Fruit fly (Drosophila melanogaster) whole organism, pupa: ENCODE measurements around the gene Rcd5.

ENCODE experiments used
- CG10348 ChIP-seq: fragments of 200-800 bp; sonication (Bioruptor generic); IDR thresholded peaks from 2 replicates; pipeline ENCODE4 v1.3.6; 2022; ENCODE audit warnings: missing biosample characterization, missing genetic modification characterization
- CG12605 ChIP-seq: fragments of 200-800 bp; sonication (Bioruptor generic); IDR thresholded peaks from 2 replicates; pipeline ENCODE4 v1.3.6; 2022; ENCODE audit warnings: missing biosample characterization, missing genetic modification characterization
- CG13204 ChIP-seq: fragments of 200-800 bp; sonication (Bioruptor generic); optimal IDR thresholded peaks from 2 replicates; lab custom pipeline; 2018; ENCODE audit warnings: missing biosample characterization, mild to moderate bottlenecking, missing genetic modification characterization, moderate library complexity
- CG14655 ChIP-seq: fragments of 200-800 bp; sonication (Bioruptor generic); optimal IDR thresholded peaks from 3 replicates; lab custom pipeline; 2017; ENCODE audit warnings: mild to moderate bottlenecking, missing biosample characterization, missing genetic modification reagents, missing genetic modification characterization
- CG15710 ChIP-seq: fragments of 200-800 bp; sonication (Bioruptor generic); optimal IDR thresholded peaks from 2 replicates; lab custom pipeline; 2018; ENCODE audit warnings: missing biosample characterization, mild to moderate bottlenecking, missing genetic modification characterization, moderate library complexity
- CG17806 ChIP-seq: fragments of 200-800 bp; sonication (Bioruptor generic); optimal IDR thresholded peaks from 2 replicates; lab custom pipeline; 2018; ENCODE audit warnings: missing biosample characterization, mild to moderate bottlenecking, missing genetic modification characterization, moderate library complexity
- CG32121 ChIP-seq: fragments of 200-800 bp; sonication (Bioruptor generic); IDR thresholded peaks from 2 replicates; pipeline ENCODE4 v1.3.6; 2022; ENCODE audit warnings: missing biosample characterization, missing genetic modification characterization
- CG34367 ChIP-seq: fragments of 200-800 bp; sonication (Bioruptor generic); optimal IDR thresholded peaks from 2 replicates; lab custom pipeline; 2018; ENCODE audit warnings: missing biosample characterization, mild to moderate bottlenecking, missing genetic modification characterization
- CG4496 ChIP-seq: fragments of 200-800 bp; sonication (Bioruptor generic); IDR thresholded peaks from 3 replicates; pipeline ENCODE4 v1.3.6; 2022; ENCODE audit warnings: missing biosample characterization, missing genetic modification characterization
- CG8159 ChIP-seq: fragments of 200-800 bp; sonication (Bioruptor generic); optimal IDR thresholded peaks from 3 replicates; lab custom pipeline; 2018; ENCODE audit warnings: missing biosample characterization, mild to moderate bottlenecking, missing genetic modification characterization, moderate library complexity
- CG8301 ChIP-seq: fragments of 200-800 bp; sonication (Bioruptor generic); optimal IDR thresholded peaks from 2 replicates; lab custom pipeline; 2018; ENCODE audit warnings: missing biosample characterization, mild to moderate bottlenecking, missing genetic modification characterization
- CG9948 ChIP-seq: fragments of 200-800 bp; sonication (Bioruptor generic); optimal IDR thresholded peaks from 2 replicates; lab custom pipeline; 2018; ENCODE audit warnings: missing biosample characterization, mild to moderate bottlenecking, missing genetic modification characterization, moderate library complexity
- D1 ChIP-seq: fragments of 200-800 bp; sonication (Bioruptor generic); optimal IDR thresholded peaks from 2 replicates; lab custom pipeline; 2018; ENCODE audit warnings: missing biosample characterization, mild to moderate bottlenecking, missing genetic modification characterization, moderate library complexity
- EcR ChIP-seq: fragments of 200-800 bp; sonication (Bioruptor generic); optimal IDR thresholded peaks from 3 replicates; lab custom pipeline; 2019; ENCODE audit warnings: missing biosample characterization, missing genetic modification characterization, mild to moderate bottlenecking, moderate library complexity, missing genetic modification reagents
- Ets98B ChIP-seq: fragments of 200-800 bp; sonication (Bioruptor generic); IDR thresholded peaks from 2 replicates; pipeline ENCODE4 v1.3.6; 2022; ENCODE audit warnings: missing biosample characterization, missing genetic modification characterization
- Pif1A ChIP-seq: fragments of 200-800 bp; sonication (Bioruptor generic); optimal IDR thresholded peaks from 3 replicates; lab custom pipeline; 2016; ENCODE audit warnings: missing biosample characterization, missing genetic modification characterization
- Pif1B ChIP-seq: fragments of 200-800 bp; sonication (Bioruptor generic); optimal IDR thresholded peaks from 3 replicates; lab custom pipeline; 2016; ENCODE audit warnings: missing biosample characterization, missing genetic modification characterization
- Snoo ChIP-seq: fragments of 200-800 bp; sonication (Bioruptor generic); optimal IDR thresholded peaks from 3 replicates; lab custom pipeline; 2017; ENCODE audit warnings: missing biosample characterization, mild to moderate bottlenecking, missing genetic modification characterization, inconsistent platforms
- fd96Ca ChIP-seq: fragments of 200-800 bp; sonication (Bioruptor generic); IDR thresholded peaks from 3 replicates; pipeline ENCODE4 v1.3.6; 2022; ENCODE audit warnings: missing biosample characterization, missing genetic modification characterization
- gl ChIP-seq: fragments of 200-800 bp; sonication (Bioruptor generic); optimal IDR thresholded peaks from 2 replicates; lab custom pipeline; 2018; ENCODE audit warnings: missing biosample characterization, mild to moderate bottlenecking, missing genetic modification characterization
- rn ChIP-seq: fragments of 200-800 bp; sonication (Bioruptor generic); IDR thresholded peaks from 2 replicates; pipeline ENCODE4 v1.3.6; 2022; ENCODE audit warnings: missing biosample characterization, missing genetic modification characterization

The Rcd5 gene

DNA sequence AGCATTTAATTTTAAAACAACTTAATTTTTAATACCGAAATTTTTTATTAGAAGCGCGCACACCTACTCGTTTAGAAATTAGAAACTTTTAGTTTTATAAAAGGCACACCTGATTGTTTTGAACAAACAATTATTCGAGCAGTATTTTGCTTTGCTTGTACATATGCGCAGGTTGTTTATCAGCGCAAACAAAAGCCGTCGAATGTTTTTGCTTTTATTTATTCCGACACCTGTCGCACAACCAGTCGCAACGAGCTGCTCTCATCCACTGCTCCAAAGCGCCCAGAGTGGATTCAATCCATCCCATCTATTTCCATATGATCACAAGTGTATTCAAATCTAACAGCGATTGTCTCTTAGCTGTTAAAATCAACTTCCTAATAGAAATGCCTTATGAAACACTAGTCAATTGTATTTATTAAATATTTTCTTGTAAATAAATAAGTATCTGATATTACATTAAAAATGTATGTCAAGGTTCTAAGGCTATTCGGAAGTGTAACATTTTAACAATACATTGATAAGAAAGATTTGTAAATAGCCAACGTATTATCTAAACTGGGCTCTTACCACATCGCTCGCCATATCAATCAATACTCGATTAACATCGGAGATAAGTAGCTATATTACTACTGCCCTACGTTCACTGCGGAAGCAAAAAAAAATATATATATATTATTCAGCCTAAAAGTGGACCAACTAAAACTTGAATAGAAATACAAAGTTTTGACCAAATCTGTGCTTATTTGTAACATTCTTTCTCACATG lies 14.4 kb upstream of the Rcd5 start, which contains the start of gene CG11594:
Gene CG11594, minus strand, starts transcription at position 274 of the 768 bp plus-strand sequence.
- TF ChIP-seq Snoo (tag; lab: Kevin White, UChicago) (no peak), CG12605 (no peak), CG13204 (GFP tag; lab: Kevin White, UChicago) (no peak), D1 (no peak), Pif1A (no peak), fd96Ca (GFP tag; lab: Robert Waterston, UW) (no peak), CG8159 (tag; lab: Kevin White, UChicago) (no peak), CG32121 (GFP tag; lab: Robert Waterston, UW) (no peak), CG17806 (tag; lab: Kevin White, UChicago) (no peak), CG10348 (GFP tag; lab: Robert Waterston, UW) (no peak), rn (no peak), CG14655 (no peak), Pif1B (GFP tag; lab: Kevin White, UChicago) (no peak)

DNA sequence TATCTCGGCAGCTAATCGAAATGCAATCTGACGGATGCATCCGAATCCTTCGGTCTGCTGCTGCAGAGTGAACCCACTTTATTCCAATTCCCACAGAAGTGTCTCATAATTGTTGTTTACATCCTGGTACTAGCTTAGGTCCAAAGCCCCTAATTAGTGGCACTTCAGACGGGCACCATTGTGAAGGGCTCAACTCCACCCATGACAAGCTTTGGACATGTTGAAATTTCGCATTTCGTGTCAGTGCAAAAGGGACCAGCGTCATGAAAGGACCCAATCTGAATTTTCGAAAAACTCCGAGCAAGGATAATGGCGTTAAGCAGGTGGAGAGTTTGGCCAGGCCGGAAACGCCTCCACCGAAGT lies 13.8 kb upstream of the Rcd5 start, which contains the start of gene Gr64a:
Gene Gr64a, plus strand, starts transcription at position 264 of the 363 bp plus-strand sequence.
- TF ChIP-seq CG9948 (tag; lab: Kevin White, UChicago) (no peak), CG17806 (tag; lab: Kevin White, UChicago) (no peak), CG8159 (tag; lab: Kevin White, UChicago) (no peak), CG8301 (tag; lab: Kevin White, UChicago) (no peak)

DNA sequence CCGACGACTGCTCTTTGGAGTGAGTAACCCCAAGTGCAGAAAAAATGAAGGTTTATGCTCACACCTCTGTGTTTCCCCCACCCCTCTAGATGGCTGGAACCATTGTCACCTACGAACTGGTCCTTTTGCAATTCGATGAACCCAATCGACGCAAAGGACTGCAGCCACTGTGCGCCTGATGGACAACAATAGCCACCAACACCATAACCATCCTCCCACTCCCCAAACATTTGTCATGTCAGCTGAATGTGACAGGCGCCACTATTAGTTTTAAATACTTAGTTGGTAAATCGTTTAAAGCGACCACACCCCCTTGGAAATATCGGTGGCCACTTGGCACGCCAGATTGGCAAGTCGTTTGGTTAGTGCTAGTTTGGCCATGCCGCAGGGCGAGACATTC lies 12.0 kb upstream of the Rcd5 start, which contains the start of the genes Gr64b and Gr64c:
Gene Gr64b, plus strand, starts transcription at position 301 of the 400 bp plus-strand sequence.
Gene Gr64c, plus strand, starts transcription at position 301 of the 400 bp plus-strand sequence.
- TF ChIP-seq CG9948 (tag; lab: Kevin White, UChicago) (no peak), CG17806 (tag; lab: Kevin White, UChicago) (no peak)
- TF ChIP-seq, all 21 proteins: peak for 0

DNA sequence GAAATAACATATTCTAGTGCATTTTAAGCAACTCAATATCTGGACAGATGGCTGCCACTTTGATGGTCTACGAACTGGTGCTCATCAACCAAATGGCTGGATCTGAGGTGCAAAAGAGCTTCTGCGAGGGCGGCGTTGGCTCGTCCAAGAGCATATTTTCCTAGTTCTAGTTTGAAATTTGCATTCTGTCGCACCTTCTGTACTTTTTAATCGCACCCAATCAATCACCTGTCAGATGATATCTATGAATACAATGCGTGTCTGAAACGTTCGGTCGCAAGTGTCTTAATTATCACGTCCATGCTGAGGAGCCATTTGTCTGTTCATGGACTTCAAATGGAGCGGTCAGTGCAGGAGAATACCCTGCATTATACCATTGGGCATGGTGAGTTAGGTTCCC lies 8.6 kb upstream of the Rcd5 start, which contains the start of the genes Gr64d and Gr64e:
Gene Gr64d, plus strand, starts transcription at position 301 of the 400 bp plus-strand sequence.
Gene Gr64e, plus strand, starts transcription at position 380 of the 400 bp plus-strand sequence.
- TF ChIP-seq Pif1A: no peak
- no peak for TF ChIP-seq CG9948 (tag; lab: Kevin White, UChicago)
- no peak for TF ChIP-seq rn
- TF ChIP-seq Pif1B (GFP tag; lab: Kevin White, UChicago): no peak
- no peak for TF ChIP-seq CG32121 (GFP tag; lab: Robert Waterston, UW)
- no peak for TF ChIP-seq fd96Ca (GFP tag; lab: Robert Waterston, UW)
- no peak for TF ChIP-seq Ets98B (GFP tag; lab: Robert Waterston, UW)
- no peak for TF ChIP-seq CG4496 (GFP tag; lab: Robert Waterston, UW)
- no peak for TF ChIP-seq CG17806 (tag; lab: Kevin White, UChicago)
- no peak for TF ChIP-seq CG34367 (tag; lab: Kevin White, UChicago)
- TF ChIP-seq CG13204 (GFP tag; lab: Kevin White, UChicago): no peak
- TF ChIP-seq EcR (GFP tag; lab: Kevin White, UChicago): no peak
- no peak for TF ChIP-seq CG8159 (tag; lab: Kevin White, UChicago)
- no peak for TF ChIP-seq CG15710 (tag; lab: Kevin White, UChicago)
- no peak for TF ChIP-seq Snoo (tag; lab: Kevin White, UChicago)
- no peak for TF ChIP-seq CG8301 (tag; lab: Kevin White, UChicago)
- no peak for TF ChIP-seq CG12605

DNA sequence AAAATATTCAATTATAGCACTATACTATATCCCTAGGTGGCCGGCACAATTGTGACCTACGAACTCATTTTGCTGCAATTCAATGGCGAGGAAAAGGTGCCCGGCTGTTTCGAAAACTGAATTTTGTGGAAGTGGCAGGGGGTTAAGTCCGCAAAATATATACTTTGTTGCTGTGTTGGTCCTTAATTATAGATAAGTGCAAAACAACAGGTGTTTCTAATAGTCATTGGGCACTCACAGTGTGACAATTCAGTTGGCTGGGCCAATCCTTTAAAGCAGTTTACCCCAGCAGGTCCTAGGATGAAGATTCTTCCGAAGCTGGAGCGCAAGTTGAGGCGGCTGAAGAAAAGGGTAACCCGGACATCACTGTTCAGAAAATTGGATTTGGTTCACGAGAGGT lies 4.8 kb upstream of the Rcd5 start, which contains the start of gene Gr64f:
Gene Gr64f, plus strand, starts transcription at position 301 of the 400 bp plus-strand sequence.
- TF ChIP-seq Pif1A (no peak), CG10348 (GFP tag; lab: Robert Waterston, UW) (no peak), fd96Ca (GFP tag; lab: Robert Waterston, UW) (no peak), CG13204 (GFP tag; lab: Kevin White, UChicago) (no peak), Ets98B (GFP tag; lab: Robert Waterston, UW) (no peak), Snoo (tag; lab: Kevin White, UChicago) (no peak), D1 (no peak), CG32121 (GFP tag; lab: Robert Waterston, UW) (no peak), gl (tag; lab: Kevin White, UChicago) (no peak), CG9948 (tag; lab: Kevin White, UChicago) (no peak), CG34367 (tag; lab: Kevin White, UChicago) (no peak), CG15710 (tag; lab: Kevin White, UChicago) (no peak), CG8301 (tag; lab: Kevin White, UChicago) (no peak), CG14655 (no peak), EcR (GFP tag; lab: Kevin White, UChicago) (no peak), CG8159 (tag; lab: Kevin White, UChicago) (no peak)

DNA sequence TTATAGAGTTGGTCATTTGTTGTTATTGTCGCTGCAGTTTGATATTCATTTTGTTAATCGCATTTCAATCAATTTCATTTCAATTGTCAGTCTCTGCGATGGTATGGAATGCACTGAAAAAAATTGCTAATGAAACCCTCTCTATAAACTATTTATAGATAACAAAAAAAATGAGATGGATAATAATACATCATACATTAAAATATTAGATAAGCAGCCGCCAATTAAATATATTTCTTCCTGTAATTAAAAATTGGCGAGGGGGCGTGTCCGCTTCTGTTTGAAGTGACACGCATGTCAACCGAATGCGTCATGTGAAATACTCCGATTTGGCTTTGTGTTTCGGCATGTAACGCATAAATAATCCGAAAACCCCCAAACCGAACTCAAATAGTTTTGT lies 4.2 kb downstream of the Rcd5 start:
- TF ChIP-seq CG9948 (tag; lab: Kevin White, UChicago) (no peak), CG10348 (GFP tag; lab: Robert Waterston, UW) (no peak), gl (tag; lab: Kevin White, UChicago) (no peak), CG32121 (GFP tag; lab: Robert Waterston, UW) (no peak), Snoo (tag; lab: Kevin White, UChicago) (no peak), Pif1B (GFP tag; lab: Kevin White, UChicago) (no peak), rn (no peak), CG12605 (no peak), CG15710 (tag; lab: Kevin White, UChicago) (no peak), CG13204 (GFP tag; lab: Kevin White, UChicago) (no peak)
